Fruit fly (Drosophila melanogaster): ENCODE measurements around the gene dsh.

dsh gene

dm6 chrX:11384023-11384444 lies 28.4 kb downstream of the dsh start (continued):
- TF ChIP-seq toy (GFP tag; IDR thresholded peaks at IDR 0.05) (peak; percentile 46; the same call in 1 of the 2 replicates), CG7556 (GFP tag; optimal IDR thresholded peaks at IDR 0.05) (peak; percentile 63), phol (tag; optimal IDR thresholded peaks at IDR 0.05) (peak; percentile 45), CG14014 (GFP tag; IDR thresholded peaks at IDR 0.05) (peak; percentile 90), Stat92E (GFP tag; optimal IDR thresholded peaks at IDR 0.05) (no peak), Sry-δ (GFP tag; optimal IDR thresholded peaks at IDR 0.05) (no peak), disco-r (GFP tag; optimal IDR thresholded peaks at IDR 0.05) (no peak), CG4404 (GFP tag; IDR thresholded peaks at IDR 0.05) (peak; percentile 62), maf-S (GFP tag; optimal IDR thresholded peaks at IDR 0.05) (peak; percentile 40), CG7786 (GFP tag; optimal IDR thresholded peaks at IDR 0.05) (no peak), mld (GFP tag; IDR thresholded peaks at IDR 0.05; ENCODE audit: partially characterized antibody) (no peak), yki (optimal IDR thresholded peaks at IDR 0.05) (no peak), sqz (GFP tag; optimal IDR thresholded peaks at IDR 0.05) (peak; percentile 21), CG10959 (GFP tag; IDR thresholded peaks at IDR 0.05) (no peak), aop (GFP tag; IDR thresholded peaks at IDR 0.05) (no peak), cwo (GFP tag; optimal IDR thresholded peaks at IDR 0.05) (peak; percentile 67), CG14441 (GFP tag; IDR thresholded peaks at IDR 0.05) (peak; percentile 76), Blimp-1 (GFP tag; optimal IDR thresholded peaks at IDR 0.05) (peak; percentile 29), CG1602 (GFP tag; optimal IDR thresholded peaks at IDR 0.05) (peak; percentile 19), Pdp1 (GFP tag; optimal IDR thresholded peaks at IDR 0.05) (peak; percentile 65 to 74), CG32772 (GFP tag; IDR thresholded peaks at IDR 0.05) (peak; percentile 62; the same call in 1 of the 2 replicates), croc (GFP tag; conservative IDR thresholded peaks at IDR 0.05) (peak; percentile 32; the same call in 2 of the 3 replicates), Kr (GFP tag; optimal IDR thresholded peaks at IDR 0.05) (no peak), NC2β (GFP tag; optimal IDR thresholded peaks at IDR 0.05) (no peak), CG3407 (GFP tag; optimal IDR thresholded peaks at IDR 0.05) (no peak), ATbp (GFP tag; optimal IDR thresholded peaks at IDR 0.05) (peak; percentile 53), CG7928 (GFP tag; optimal IDR thresholded peaks at IDR 0.05) (no peak), MBD-R2 (GFP tag; IDR thresholded peaks at IDR 0.05) (peak; percentile 68; the same call in 1 of the 2 replicates), Eip74EF (GFP tag; optimal IDR thresholded peaks at IDR 0.05) (no peak), fd96Cb (tag; optimal IDR thresholded peaks at IDR 0.05) (peak; percentile 36), jing (GFP tag; optimal IDR thresholded peaks at IDR 0.05) (no peak), Doc3 (GFP tag; IDR thresholded peaks at IDR 0.05; ENCODE audit: partially characterized antibody) (no peak), z (GFP tag; IDR thresholded peaks at IDR 0.05) (no peak), CG11560 (tag; IDR thresholded peaks at IDR 0.05) (peak; percentile 77; the same call in 2 of the 3 replicates), CG11723 (GFP tag; optimal IDR thresholded peaks at IDR 0.05) (no peak), CG10147 (GFP tag; optimal IDR thresholded peaks at IDR 0.05) (peak; percentile 68), CG9932 (GFP tag; IDR thresholded peaks at IDR 0.05) (peak; percentile 90), Side (GFP tag; optimal IDR thresholded peaks at IDR 0.05) (peak; percentile 9), sisA (GFP tag; IDR thresholded peaks at IDR 0.05) (peak; percentile 78), chinmo (GFP tag; IDR thresholded peaks at IDR 0.05; ENCODE audit: partially characterized antibody) (no peak), CG13775 (GFP tag; optimal IDR thresholded peaks at IDR 0.05) (peak; percentile 57), zen2 (GFP tag; IDR thresholded peaks at IDR 0.05; ENCODE audit: partially characterized antibody) (no peak), CG8388 (GFP tag; optimal IDR thresholded peaks at IDR 0.05) (no peak), ken (GFP tag; IDR thresholded peaks at IDR 0.05) (peak; percentile 74), CG1832 (GFP tag; optimal IDR thresholded peaks at IDR 0.05) (no peak), Hsf (GFP tag; optimal IDR thresholded peaks at IDR 0.05) (peak; percentile 61), CG10462 (GFP tag; optimal IDR thresholded peaks at IDR 0.05) (no peak), Drgx (GFP tag; IDR thresholded peaks at IDR 0.05) (peak; percentile 66), dimm (GFP tag; IDR thresholded peaks at IDR 0.05) (peak; percentile 62; the same call in 1 of the 2 replicates), rib (GFP tag; IDR thresholded peaks at IDR 0.05) (peak; percentile 58; the same call in 1 of the 2 replicates)

All from whole organism, embryonic.